Fruit fly (Drosophila melanogaster) whole organism, embryonic: ENCODE measurements around the gene Try29F.

Experiments used
- Ada2b ChIP-seq: fragments of 200-800 bp; sonication (Bioruptor generic); IDR thresholded peaks from 2 replicates; pipeline ENCODE4 v1.3.6; 2022; ENCODE audit warnings: missing biosample characterization, missing genetic modification characterization
- Blimp-1 ChIP-seq: fragments of 200-800 bp; sonication (Bioruptor generic); optimal IDR thresholded peaks from 3 replicates; lab custom pipeline; 2018; ENCODE audit warnings: missing biosample characterization, missing genetic modification characterization, mild to moderate bottlenecking, moderate library complexity, missing genetic modification reagents
- CG10209 ChIP-seq: fragments of 200-800 bp; sonication (Bioruptor generic); optimal IDR thresholded peaks from 3 replicates; lab custom pipeline; 2017; ENCODE audit warnings: missing biosample characterization, mild to moderate bottlenecking, missing genetic modification characterization, missing genetic modification reagents
- CG10321 ChIP-seq: fragments of 200-800 bp; sonication (Bioruptor generic); IDR thresholded peaks from 2 replicates; pipeline ENCODE4 v1.3.6; 2022; ENCODE audit warnings: missing biosample characterization, missing genetic modification characterization
- CG12155 ChIP-seq: fragments of 200-800 bp; sonication (Bioruptor generic); optimal IDR thresholded peaks from 3 replicates; lab custom pipeline; 2016; ENCODE audit warnings: missing biosample characterization, missing genetic modification characterization
- CG13296 ChIP-seq: fragments of 200-800 bp; sonication (Bioruptor generic); optimal IDR thresholded peaks from 3 replicates; lab custom pipeline; 2018; ENCODE audit warnings: missing biosample characterization, mild to moderate bottlenecking, missing genetic modification characterization
- CG14050 ChIP-seq: fragments of 200-800 bp; sonication (Bioruptor generic); IDR thresholded peaks from 3 replicates; pipeline ENCODE4 v1.3.6; 2022; ENCODE audit warnings: missing biosample characterization, missing genetic modification characterization
- CG14860 ChIP-seq: fragments of 200-800 bp; sonication (Bioruptor generic); IDR thresholded peaks from 3 replicates; pipeline ENCODE4 v1.3.6; 2022; ENCODE audit warnings: missing biosample characterization, missing genetic modification characterization; ENCODE audit not compliant: partially characterized antibody
- CG15696 ChIP-seq: fragments of 200-800 bp; sonication (Bioruptor generic); optimal IDR thresholded peaks from 2 replicates; lab custom pipeline; 2019; ENCODE audit warnings: missing biosample characterization, mild to moderate bottlenecking, missing genetic modification characterization, moderate library complexity
- CG17328 ChIP-seq: fragments of 200-800 bp; sonication (Bioruptor generic); IDR thresholded peaks from 2 replicates; pipeline ENCODE4 v1.3.6; 2022; ENCODE audit warnings: missing biosample characterization, missing genetic modification characterization
- CG18262 ChIP-seq: fragments of 200-800 bp; optimal IDR thresholded peaks from 3 replicates; lab custom pipeline; 2019; ENCODE audit warnings: missing biosample characterization, mild to moderate bottlenecking, missing genetic modification characterization, moderate library complexity
- CG3163 ChIP-seq: fragments of 200-800 bp; sonication (Bioruptor generic); optimal IDR thresholded peaks from 3 replicates; lab custom pipeline; 2016; ENCODE audit warnings: missing biosample characterization, missing genetic modification characterization
- CG6791 ChIP-seq: fragments of 200-800 bp; sonication (Bioruptor generic); IDR thresholded peaks from 3 replicates; pipeline ENCODE4 v1.3.6; 2022; ENCODE audit warnings: missing biosample characterization, missing genetic modification characterization; ENCODE audit not compliant: partially characterized antibody
- CG7987 ChIP-seq: fragments of 200-800 bp; sonication (Bioruptor generic); optimal IDR thresholded peaks from 2 replicates; lab custom pipeline; 2018; ENCODE audit warnings: missing biosample characterization, mild to moderate bottlenecking, missing genetic modification characterization, moderate library complexity
- CG8089 ChIP-seq: fragments of 200-800 bp; sonication (Bioruptor generic); optimal IDR thresholded peaks from 3 replicates; lab custom pipeline; 2016; ENCODE audit warnings: missing biosample characterization, missing genetic modification characterization
- D19A ChIP-seq: fragments of 200-800 bp; optimal IDR thresholded peaks from 3 replicates; lab custom pipeline; 2019; ENCODE audit warnings: missing biosample characterization, mild to moderate bottlenecking, missing genetic modification characterization, moderate library complexity
- Dref ChIP-seq: fragments of 200-800 bp; sonication (Bioruptor generic); IDR thresholded peaks from 2 replicates; pipeline ENCODE4 v1.3.6; 2022; ENCODE audit warnings: missing biosample characterization, missing genetic modification characterization
- Fer1 ChIP-seq: fragments of 200-800 bp; sonication (Bioruptor generic); optimal IDR thresholded peaks from 2 replicates; lab custom pipeline; 2017; ENCODE audit warnings: missing biosample characterization, mild to moderate bottlenecking, missing genetic modification characterization
- HLH54F ChIP-seq: fragments of 200-800 bp; sonication (Bioruptor generic); optimal IDR thresholded peaks from 3 replicates; lab custom pipeline; 2016; ENCODE audit warnings: missing biosample characterization, missing genetic modification characterization
- Hmr ChIP-seq: fragments of 200-800 bp; sonication (Bioruptor generic); optimal IDR thresholded peaks from 3 replicates; lab custom pipeline; 2017; ENCODE audit warnings: mild to moderate bottlenecking, missing biosample characterization, missing genetic modification reagents, missing genetic modification characterization
- Max ChIP-seq: fragments of 200-800 bp; sonication (Bioruptor generic); optimal IDR thresholded peaks from 2 replicates; lab custom pipeline; 2016; ENCODE audit warnings: missing biosample characterization, mild to moderate bottlenecking, missing genetic modification characterization
- Med ChIP-seq: fragments of 200-800 bp; sonication (Bioruptor generic); peaks from one replicate; lab custom pipeline; 2016; ENCODE audit warnings: missing biosample characterization, missing genetic modification characterization, mild to moderate bottlenecking, inconsistent platforms, moderate library complexity
- Meics ChIP-seq: fragments of 200-800 bp; sonication (Bioruptor generic); optimal IDR thresholded peaks from 2 replicates; lab custom pipeline; 2017; ENCODE audit warnings: missing biosample characterization, mild to moderate bottlenecking, missing genetic modification characterization
- NFAT ChIP-seq: fragments of 200-800 bp; sonication (Bioruptor generic); IDR thresholded peaks from 2 replicates; pipeline ENCODE4 v1.3.6; 2022; ENCODE audit warnings: missing biosample characterization, missing genetic modification characterization
- Oli ChIP-seq: fragments of 200-800 bp; sonication (Bioruptor generic); optimal IDR thresholded peaks from 2 replicates; lab custom pipeline; 2018; ENCODE audit warnings: missing biosample characterization, mild to moderate bottlenecking, missing genetic modification characterization, moderate library complexity
- Sox102F ChIP-seq: fragments of 200-800 bp; sonication (Bioruptor generic); optimal IDR thresholded peaks from 2 replicates; lab custom pipeline; 2018; ENCODE audit warnings: missing biosample characterization, mild to moderate bottlenecking, missing genetic modification characterization, moderate library complexity
- Trl ChIP-seq, 3 experiments: fragments of >200 bp in 2 of 3; fragments of 200-800 bp in 1 of 3; sonication (Bioruptor generic) in 1 of 3; optimal IDR thresholded peaks; 2 replicates in 1 of 3; 3 replicates in 2 of 3; lab custom pipeline; 2016 to 2017; ENCODE audit warnings: missing biosample characterization in 1 of 3, missing genetic modification characterization in 1 of 3
- br ChIP-seq: fragments of >200 bp; optimal IDR thresholded peaks from 2 replicates; lab custom pipeline; 2017
- cas ChIP-seq: fragments of 200-800 bp; sonication (Bioruptor generic); IDR thresholded peaks from 2 replicates; pipeline ENCODE4 v1.3.6; 2022; ENCODE audit warnings: missing biosample characterization, missing genetic modification characterization
- caup ChIP-seq: fragments of 200-800 bp; sonication (Bioruptor generic); optimal IDR thresholded peaks from 3 replicates; lab custom pipeline; 2017; ENCODE audit warnings: missing biosample characterization, mild to moderate bottlenecking, missing genetic modification characterization, moderate library complexity; ENCODE audit not compliant: severe bottlenecking
- cg ChIP-seq: fragments of 200-800 bp; sonication (Bioruptor generic); optimal IDR thresholded peaks from 3 replicates; lab custom pipeline; 2019; ENCODE audit warnings: missing biosample characterization, mild to moderate bottlenecking, missing genetic modification characterization, moderate library complexity
- dpn ChIP-seq, 2 experiments: fragments of 200-800 bp; sonication (Bioruptor generic); optimal IDR thresholded peaks; 3 replicates each; lab custom pipeline; 2016; ENCODE audit warnings: missing biosample characterization in 2 of 2, missing genetic modification characterization in 2 of 2
- fd3F ChIP-seq: fragments of 200-800 bp; sonication (Bioruptor generic); optimal IDR thresholded peaks from 2 replicates; lab custom pipeline; 2018; ENCODE audit warnings: missing biosample characterization, mild to moderate bottlenecking, missing genetic modification characterization, moderate library complexity
- her ChIP-seq: fragments of 200-800 bp; sonication (Bioruptor generic); optimal IDR thresholded peaks from 2 replicates; lab custom pipeline; 2016; ENCODE audit warnings: missing biosample characterization, missing genetic modification characterization
- hkb ChIP-seq, 2 experiments: fragments of 200-800 bp in 1 of 2; fragments of >200 bp in 1 of 2; sonication (Bioruptor generic) in 1 of 2; IDR thresholded peaks in 1 of 2; optimal IDR thresholded peaks in 1 of 2; 2 replicates each; pipeline versions ENCODE4 v1.3.6 to Lab custom; 2017 to 2022; ENCODE audit warnings: missing biosample characterization in 1 of 2, missing genetic modification characterization in 1 of 2
- kay ChIP-seq: fragments of 200-800 bp; sonication (Bioruptor generic); optimal IDR thresholded peaks from 2 replicates; lab custom pipeline; 2016; ENCODE audit warnings: missing biosample characterization, missing genetic modification characterization
- lilli ChIP-seq: fragments of 200-800 bp; sonication (Bioruptor generic); optimal IDR thresholded peaks from 3 replicates; lab custom pipeline; 2016; ENCODE audit warnings: missing biosample characterization, missing genetic modification characterization
- mld ChIP-seq: fragments of 200-800 bp; sonication (Bioruptor generic); IDR thresholded peaks from 3 replicates; pipeline ENCODE4 v1.3.6; 2022; ENCODE audit warnings: missing biosample characterization, missing genetic modification characterization; ENCODE audit not compliant: partially characterized antibody
- otp ChIP-seq: fragments of 200-800 bp; sonication (Bioruptor generic); IDR thresholded peaks from 3 replicates; pipeline ENCODE4, ENCODE4 v1.3.6; 2022; ENCODE audit warnings: missing biosample characterization, missing genetic modification characterization
- phol ChIP-seq: fragments of 200-800 bp; sonication (Bioruptor generic); optimal IDR thresholded peaks from 3 replicates; lab custom pipeline; 2018; ENCODE audit warnings: missing biosample characterization, mild to moderate bottlenecking, missing genetic modification characterization, moderate library complexity
- ranshi ChIP-seq: fragments of 200-800 bp; sonication (Bioruptor generic); IDR thresholded peaks from 2 replicates; pipeline ENCODE4 v1.3.6; 2022; ENCODE audit warnings: missing biosample characterization, missing genetic modification characterization
- row ChIP-seq: fragments of 200-800 bp; sonication (Bioruptor generic); IDR thresholded peaks from 3 replicates; pipeline ENCODE4 v1.3.6; 2022; ENCODE audit warnings: missing biosample characterization, missing genetic modification characterization
- salm ChIP-seq: fragments of 200-800 bp; sonication (Bioruptor generic); optimal IDR thresholded peaks from 2 replicates; lab custom pipeline; 2018; ENCODE audit warnings: missing biosample characterization, mild to moderate bottlenecking, missing genetic modification characterization
- sd ChIP-seq: fragments of 200-800 bp; sonication (Bioruptor generic); optimal IDR thresholded peaks from 3 replicates; lab custom pipeline; 2018; ENCODE audit warnings: missing biosample characterization, mild to moderate bottlenecking, missing genetic modification characterization, moderate library complexity
- sens-2 ChIP-seq: fragments of 200-800 bp; sonication (Bioruptor generic); IDR thresholded peaks from 2 replicates; pipeline ENCODE4 v1.3.6; 2022; ENCODE audit warnings: missing biosample characterization, missing genetic modification characterization
- seq ChIP-seq: fragments of 200-800 bp; sonication (Bioruptor generic); IDR thresholded peaks from 2 replicates; pipeline ENCODE4 v1.3.6; 2022; ENCODE audit warnings: missing biosample characterization, missing genetic modification characterization
- sna ChIP-seq: fragments of 200-800 bp; sonication (Bioruptor generic); IDR thresholded peaks from 2 replicates; pipeline ENCODE4 v1.3.6; 2022; ENCODE audit warnings: missing biosample characterization, missing genetic modification characterization; ENCODE audit not compliant: partially characterized antibody
- vnd ChIP-seq: fragments of 200-800 bp; sonication (Bioruptor generic); IDR thresholded peaks from 3 replicates; pipeline ENCODE4 v1.3.6; 2022; ENCODE audit warnings: missing biosample characterization, missing genetic modification characterization; ENCODE audit not compliant: partially characterized antibody

Gene Try29F

dm6 chr2L:8982584-8983302, 15.6 kb upstream of the Try29F start (continued):
- peak; percentile 89 for TF ChIP-seq Med (GFP tag; lab: Kevin White, UChicago)
- TF ChIP-seq CG7987, result no peak
- TF ChIP-seq CG14050 (GFP tag; lab: Robert Waterston, UW), result peak; percentile 25; the same call in 1 of the 3 replicates
- TF ChIP-seq Ada2b, result no peak
- no peak for TF ChIP-seq otp (GFP tag; lab: Robert Waterston, UW)
- TF ChIP-seq D19A (tag; lab: Kevin White, UChicago), result peak; percentile 1
- TF ChIP-seq CG15696 (tag; lab: Kevin White, UChicago), result no peak
- TF ChIP-seq her (GFP tag; lab: Kevin White, UChicago), result no peak
- TF ChIP-seq br (lab: Kevin White, UChicago), result no peak
- TF ChIP-seq cas, result no peak
- peak; percentile 28; the same call in 1 of the 2 replicates for TF ChIP-seq NFAT (GFP tag; lab: Robert Waterston, UW)
- peak; percentile 69 for TF ChIP-seq Meics
- TF ChIP-seq kay, result peak; percentile 19
- no peak for TF ChIP-seq Dref
- peak; percentile 63 for TF ChIP-seq CG13296 (GFP tag; lab: Kevin White, UChicago)
- peak; percentile 40 for TF ChIP-seq salm (tag; lab: Kevin White, UChicago)
- TF ChIP-seq CG6791 (GFP tag; lab: Robert Waterston, UW), result no peak
- 0 out of 2 replicates have a peak, but pooled peaks have one; percentile 30 for TF ChIP-seq sens-2 (GFP tag; lab: Robert Waterston, UW)
- peak; percentile 46 for TF ChIP-seq Fer1 (GFP tag; lab: Kevin White, UChicago)
- TF ChIP-seq caup (GFP tag; lab: Kevin White, UChicago), result peak; percentile 27
- TF ChIP-seq Sox102F, result peak; percentile 69
- TF ChIP-seq CG17328 (GFP tag; lab: Robert Waterston, UW), result peak; percentile 52
- peak; percentile 12 for TF ChIP-seq HLH54F (GFP tag; lab: Kevin White, UChicago)
- peak; percentile 59 for TF ChIP-seq CG10209 (GFP tag; lab: Kevin White, UChicago)
- peak; percentile 13 for TF ChIP-seq CG8089 (GFP tag; lab: Kevin White, UChicago)
- TF ChIP-seq cg (GFP tag; lab: Kevin White, UChicago), result no peak
- peak; percentile 52 for TF ChIP-seq sd (tag; lab: Kevin White, UChicago)
- peak; percentile 73 for TF ChIP-seq row (GFP tag; lab: Robert Waterston, UW)
- TF ChIP-seq CG14860 (GFP tag; lab: Robert Waterston, UW), result no peak
- peak; percentile 29 for TF ChIP-seq CG12155 (GFP tag; lab: Kevin White, UChicago)
- no peak for TF ChIP-seq CG10321 (GFP tag; lab: Robert Waterston, UW)
- peak; percentile 32; the same call in 1 of the 2 replicates for TF ChIP-seq seq (GFP tag; lab: Robert Waterston, UW)
- peak; percentile 45 for TF ChIP-seq fd3F (GFP tag; lab: Kevin White, UChicago)
- TF ChIP-seq Trl (optimal IDR thresholded peaks at IDR 0.05; lab: Kevin White, UChicago), result no peak
- TF ChIP-seq Trl (GFP tag; optimal IDR thresholded peaks at IDR 0.05; lab: Kevin White, UChicago), result peak; percentile 44
- peak; percentile 14 for TF ChIP-seq Max
- TF ChIP-seq CG3163 (GFP tag; lab: Kevin White, UChicago), result no peak
- TF ChIP-seq CG18262 (tag; lab: Kevin White, UChicago), result peak; percentile 2
- no peak for TF ChIP-seq mld (GFP tag; lab: Robert Waterston, UW)
- no peak for TF ChIP-seq sna (GFP tag; lab: Robert Waterston, UW)
- TF ChIP-seq phol (tag; lab: Kevin White, UChicago), result peak; percentile 41
- no peak for TF ChIP-seq hkb (optimal IDR thresholded peaks at IDR 0.05; lab: Kevin White, UChicago)
- peak; percentile 73 for TF ChIP-seq hkb (GFP tag; IDR thresholded peaks at IDR 0.05; lab: Robert Waterston, UW)
- TF ChIP-seq lilli (GFP tag; lab: Kevin White, UChicago), result peak; percentile 59
- peak; percentile 34 to 61 for TF ChIP-seq dpn (GFP tag; optimal IDR thresholded peaks at IDR 0.05; lab: Kevin White, UChicago)
- 0 out of 2 replicates have a peak, but pooled peaks have one; percentile 4 for TF ChIP-seq ranshi (GFP tag; lab: Robert Waterston, UW)
- TF ChIP-seq Oli, result peak; percentile 62
- peak; percentile 90 for TF ChIP-seq Blimp-1
- no peak for TF ChIP-seq vnd (GFP tag; lab: Robert Waterston, UW)
- peak; percentile 49 for TF ChIP-seq Hmr (GFP tag; lab: Kevin White, UChicago)
